Worm (Caenorhabditis elegans) whole organism, young adult: ENCODE results near the gene F42E8.1.

ENCODE experiments used
- cebp-2 ChIP-seq: fragments of 200-800 bp; sonication (Bioruptor generic); IDR thresholded peaks from 2 replicates; pipeline ENCODE4 v1.3.6; 2022; ENCODE audit warnings: missing genetic modification characterization, missing compliant biosample characterization
- mel-28 ChIP-seq: sonication (generic microtip); optimal IDR thresholded peaks from 2 replicates; lab custom pipeline; 2016; ENCODE audit warnings: borderline replicate concordance, mild to moderate bottlenecking, missing genetic modification characterization, missing compliant biosample characterization
- mxl-1 ChIP-seq: sonication (generic microtip); optimal IDR thresholded peaks from 2 replicates; lab custom pipeline; 2016; ENCODE audit warnings: missing genetic modification characterization, missing compliant biosample characterization
- nfya-2 ChIP-seq: fragments of 200-800 bp; sonication (Bioruptor generic); IDR thresholded peaks from 2 replicates; pipeline ENCODE4 v1.3.6; 2022; ENCODE audit warnings: missing genetic modification reagents, missing genetic modification characterization, missing compliant biosample characterization
- unc-62 ChIP-seq: fragments of 150-350 bp; optimal IDR thresholded peaks from 2 replicates; lab custom pipeline; 2014; ENCODE audit warnings: missing biosample characterization, missing genetic modification reagents, missing genetic modification characterization
- xnd-1 ChIP-seq: sonication (generic microtip); optimal IDR thresholded peaks from 2 replicates; lab custom pipeline; 2016; ENCODE audit warnings: missing genotype, missing genetic modification reagents, missing genetic modification characterization, missing compliant biosample characterization

ce11 chrV:13105840-13106429, 44.0 kb downstream of the F42E8.1 start:
- TF ChIP-seq mxl-1 (tag; lab: Kevin White, UChicago) (no peak), xnd-1 (tag; lab: Kevin White, UChicago) (no peak), nfya-2 (GFP tag; lab: Robert Waterston, UW) (no peak), cebp-2 (GFP tag; lab: Robert Waterston, UW) (no peak), mel-28 (tag; lab: Kevin White, UChicago) (no peak), unc-62 (GFP tag; lab: Kevin White, UChicago) (peak; percentile 64)
